Worm (Caenorhabditis elegans) whole organism, young adult: ENCODE data around the gene T15H9.5.

Experiments used
- F55B11.4 ChIP-seq: sonication (generic microtip); optimal IDR thresholded peaks from 2 replicates; lab custom pipeline; 2016; ENCODE audit warnings: missing compliant biosample characterization, missing genetic modification characterization, borderline replicate concordance; ENCODE audit not compliant: insufficient read depth
- K11D2.4 ChIP-seq: fragments of 200-800 bp; sonication (Bioruptor generic); IDR thresholded peaks from 2 replicates; pipeline ENCODE4 v1.3.6; 2022; ENCODE audit warnings: missing genetic modification reagents, missing genetic modification characterization, missing compliant biosample characterization
- Y53F4B.3 ChIP-seq: fragments of 200-800 bp; sonication (Bioruptor generic); IDR thresholded peaks from 2 replicates; pipeline ENCODE4 v1.3.6; 2022; ENCODE audit warnings: missing genetic modification reagents, missing genetic modification characterization, missing compliant biosample characterization
- Y56A3A.18 ChIP-seq: fragments of 200-800 bp; sonication (Bioruptor generic); IDR thresholded peaks from 2 replicates; pipeline ENCODE4 v1.3.6; 2022; ENCODE audit warnings: missing genetic modification reagents, missing genetic modification characterization, missing compliant biosample characterization
- Y67H2A.10 ChIP-seq: fragments of 200-800 bp; sonication (Bioruptor generic); conservative IDR thresholded peaks from 2 replicates; pipeline ENCODE4 v1.3.6; 2022; ENCODE audit warnings: missing genetic modification reagents, missing genetic modification characterization, missing compliant biosample characterization
- ZK185.1 ChIP-seq: sonication (generic microtip); optimal IDR thresholded peaks from 2 replicates; lab custom pipeline; 2016; ENCODE audit warnings: mild to moderate bottlenecking, missing genetic modification characterization, missing compliant biosample characterization; ENCODE audit not compliant: poor library complexity, severe bottlenecking
- akir-1 ChIP-seq: fragments of 200-800 bp; sonication (Bioruptor generic); optimal IDR thresholded peaks from 2 replicates; lab custom pipeline; 2018; ENCODE audit warnings: mild to moderate bottlenecking, missing genetic modification characterization, moderate library complexity, missing compliant biosample characterization
- ama-1 ChIP-seq, 3 experiments: fragments of 150-350 bp in 1 of 3; sonication (generic microtip) in 2 of 3; optimal IDR thresholded peaks; 2 replicates each; lab custom pipeline; 2014 to 2018; ENCODE audit warnings: missing biosample characterization in 2 of 3, missing genetic modification characterization in 2 of 3, missing genetic modification reagents in 2 of 3
- aptf-3 ChIP-seq: fragments of 200-800 bp; sonication (Bioruptor generic); IDR thresholded peaks from 2 replicates; pipeline ENCODE4 v1.3.6; 2022; ENCODE audit warnings: missing genetic modification characterization, missing compliant biosample characterization
- atf-7 ChIP-seq: sonication (generic microtip); optimal IDR thresholded peaks from 2 replicates; lab custom pipeline; 2017; ENCODE audit warnings: mild to moderate bottlenecking, missing genetic modification characterization, missing compliant biosample characterization
- attf-3 ChIP-seq: fragments of 200-800 bp; sonication (Bioruptor generic); conservative IDR thresholded peaks from 2 replicates; pipeline ENCODE4 v1.3.6; 2022; ENCODE audit warnings: missing genetic modification reagents, missing genetic modification characterization, missing compliant biosample characterization
- attf-5 ChIP-seq: fragments of 200-800 bp; sonication (Bioruptor generic); optimal IDR thresholded peaks from 2 replicates; lab custom pipeline; 2018; ENCODE audit warnings: mild to moderate bottlenecking, missing genetic modification characterization, missing compliant biosample characterization
- attf-6 ChIP-seq: fragments of 200-800 bp; sonication (Bioruptor generic); IDR thresholded peaks from 2 replicates; pipeline ENCODE4 v1.3.6; 2022; ENCODE audit warnings: missing genetic modification reagents, missing genetic modification characterization, missing compliant biosample characterization
- cebp-1 ChIP-seq, 2 experiments: fragments of 200-800 bp in 1 of 2; sonication (Bioruptor generic) in 1 of 2; sonication (generic microtip) in 1 of 2; IDR thresholded peaks in 1 of 2; optimal IDR thresholded peaks in 1 of 2; 2 replicates each; pipeline versions ENCODE4 v1.3.6 to Lab custom; 2017 to 2022; ENCODE audit warnings: missing compliant biosample characterization in 2 of 2, missing genetic modification characterization in 2 of 2, mild to moderate bottlenecking in 1 of 2, missing genetic modification reagents in 1 of 2, moderate library complexity in 1 of 2
- ceh-40 ChIP-seq: fragments of 200-800 bp; sonication (Bioruptor generic); IDR thresholded peaks from 2 replicates; pipeline ENCODE4 v1.3.6; 2022; ENCODE audit warnings: missing genetic modification characterization, missing compliant biosample characterization
- ceh-79 ChIP-seq: sonication (generic microtip); optimal IDR thresholded peaks from 2 replicates; lab custom pipeline; 2017; ENCODE audit warnings: mild to moderate bottlenecking, missing genetic modification characterization, missing compliant biosample characterization
- dox-1 ChIP-seq: fragments of 200-800 bp; sonication (Bioruptor generic); IDR thresholded peaks from 2 replicates; pipeline ENCODE4 v1.3.6; 2022; ENCODE audit warnings: missing genetic modification reagents, missing genetic modification characterization, missing compliant biosample characterization
- dpff-1 ChIP-seq: sonication (generic microtip); optimal IDR thresholded peaks from 2 replicates; lab custom pipeline; 2017; ENCODE audit warnings: mild to moderate bottlenecking, missing genetic modification characterization, missing compliant biosample characterization
- efl-1 ChIP-seq: fragments of 150-350 bp; optimal IDR thresholded peaks from 2 replicates; lab custom pipeline; 2014; ENCODE audit warnings: missing biosample characterization, missing genetic modification reagents, missing genetic modification characterization
- egl-18 ChIP-seq: fragments of 200-800 bp; sonication (Bioruptor generic); IDR thresholded peaks from 2 replicates; pipeline ENCODE4 v1.3.6; 2022; ENCODE audit warnings: missing genetic modification reagents, missing genetic modification characterization, missing compliant biosample characterization
- egl-44 ChIP-seq: fragments of 200-800 bp; sonication (Bioruptor generic); IDR thresholded peaks from 2 replicates; pipeline ENCODE4 v1.3.6; 2022; ENCODE audit warnings: missing genetic modification reagents, missing genetic modification characterization, missing compliant biosample characterization
- ekl-4 ChIP-seq: fragments of 200-800 bp; sonication (Bioruptor generic); IDR thresholded peaks from 2 replicates; pipeline ENCODE4 v1.3.6; 2022; ENCODE audit warnings: missing genetic modification reagents, missing genetic modification characterization, missing compliant biosample characterization
- ets-4 ChIP-seq: fragments of 200-800 bp; sonication (Bioruptor generic); optimal IDR thresholded peaks from 2 replicates; lab custom pipeline; 2018; ENCODE audit warnings: mild to moderate bottlenecking, missing genetic modification characterization, missing compliant biosample characterization
- lin-35 ChIP-seq, 3 experiments: fragments of 150-350 bp in 2 of 3; sonication (generic microtip) in 1 of 3; optimal IDR thresholded peaks; 2 replicates each; lab custom pipeline; 2014 to 2018; ENCODE audit warnings: missing biosample characterization in 3 of 3, missing genetic modification characterization in 3 of 3, missing genetic modification reagents in 3 of 3
- lin-40 ChIP-seq: sonication (generic microtip); optimal IDR thresholded peaks from 2 replicates; lab custom pipeline; 2016; ENCODE audit warnings: missing genetic modification characterization, mild to moderate bottlenecking, missing compliant biosample characterization, missing genotype, missing genetic modification reagents
- lin-54 ChIP-seq: fragments of 200-800 bp; sonication (Bioruptor generic); optimal IDR thresholded peaks from 2 replicates; lab custom pipeline; 2018; ENCODE audit warnings: mild to moderate bottlenecking, missing genetic modification characterization, missing compliant biosample characterization
- lsy-27 ChIP-seq: sonication (generic microtip); optimal IDR thresholded peaks from 2 replicates; lab custom pipeline; 2017; ENCODE audit warnings: missing genetic modification characterization, mild to moderate bottlenecking, missing compliant biosample characterization, antibody characterized with exemption, missing genotype, borderline replicate concordance; ENCODE audit not compliant: insufficient read depth
- mel-28 ChIP-seq: sonication (generic microtip); optimal IDR thresholded peaks from 2 replicates; lab custom pipeline; 2016; ENCODE audit warnings: borderline replicate concordance, mild to moderate bottlenecking, missing genetic modification characterization, missing compliant biosample characterization
- nhr-179 ChIP-seq: sonication (generic microtip); optimal IDR thresholded peaks from 2 replicates; lab custom pipeline; 2016; ENCODE audit warnings: mild to moderate bottlenecking, missing genetic modification characterization, missing compliant biosample characterization
- nhr-27 ChIP-seq: fragments of 200-800 bp; sonication (Bioruptor generic); optimal IDR thresholded peaks from 2 replicates; lab custom pipeline; 2018; ENCODE audit warnings: mild to moderate bottlenecking, missing genetic modification characterization, moderate library complexity, missing compliant biosample characterization
- nhr-80 ChIP-seq: sonication (generic microtip); optimal IDR thresholded peaks from 2 replicates; lab custom pipeline; 2016; ENCODE audit warnings: missing genetic modification characterization, missing compliant biosample characterization
- nhr-90 ChIP-seq: sonication (generic microtip); optimal IDR thresholded peaks from 2 replicates; lab custom pipeline; 2016; ENCODE audit warnings: missing genotype, mild to moderate bottlenecking, missing genetic modification characterization, missing compliant biosample characterization
- pbrm-1 ChIP-seq: fragments of 200-800 bp; sonication (Bioruptor generic); IDR thresholded peaks from 2 replicates; pipeline ENCODE4 v1.3.6; 2022; ENCODE audit warnings: missing genetic modification reagents, missing genetic modification characterization, missing compliant biosample characterization
- pha-4 ChIP-seq: fragments of 150-350 bp; sonication (generic microtip); optimal IDR thresholded peaks from 2 replicates; lab custom pipeline; 2014; ENCODE audit warnings: missing biosample characterization, missing genetic modification reagents, missing genetic modification characterization
- rcor-1 ChIP-seq: fragments of 200-800 bp; sonication (Bioruptor generic); IDR thresholded peaks from 2 replicates; pipeline ENCODE4 v1.3.6; 2022; ENCODE audit warnings: missing genetic modification reagents, missing genetic modification characterization, missing compliant biosample characterization
- tlf-1 ChIP-seq: fragments of 200-800 bp; sonication (Bioruptor generic); optimal IDR thresholded peaks from 2 replicates; lab custom pipeline; 2018; ENCODE audit warnings: mild to moderate bottlenecking, missing genetic modification characterization, missing compliant biosample characterization
- unc-130 ChIP-seq: sonication (generic microtip); optimal IDR thresholded peaks from 2 replicates; lab custom pipeline; 2016; ENCODE audit warnings: missing genetic modification reagents, missing genetic modification characterization, missing compliant biosample characterization
- unc-62 ChIP-seq: fragments of 150-350 bp; optimal IDR thresholded peaks from 2 replicates; lab custom pipeline; 2014; ENCODE audit warnings: missing biosample characterization, missing genetic modification reagents, missing genetic modification characterization
- ztf-22 ChIP-seq: fragments of 200-800 bp; sonication (Bioruptor generic); optimal IDR thresholded peaks from 2 replicates; lab custom pipeline; 2018; ENCODE audit warnings: mild to moderate bottlenecking, missing genetic modification characterization, moderate library complexity, missing compliant biosample characterization
- ztf-25 ChIP-seq: fragments of 200-800 bp; sonication (Bioruptor generic); IDR thresholded peaks from 2 replicates; pipeline ENCODE4 v1.3.6; 2022; ENCODE audit warnings: missing genetic modification reagents, missing genetic modification characterization, missing compliant biosample characterization
- ztf-26 ChIP-seq: sonication (generic microtip); optimal IDR thresholded peaks from 2 replicates; lab custom pipeline; 2017; ENCODE audit warnings: missing genetic modification characterization, missing compliant biosample characterization

Gene T15H9.5

ce11 chrII:9601069-9601468, 10.2 kb downstream of the T15H9.5 start (continued):
- TF ChIP-seq K11D2.4 (GFP tag; lab: Robert Waterston, UW) (no peak), Y56A3A.18 (GFP tag; lab: Robert Waterston, UW) (no peak), tlf-1 (GFP tag; lab: Kevin White, UChicago) (no peak), ztf-22 (GFP tag; lab: Kevin White, UChicago) (peak; percentile 26), ets-4 (peak; percentile 17), unc-130 (GFP tag; lab: Kevin White, UChicago) (no peak), ztf-26 (tag; lab: Kevin White, UChicago) (peak; percentile 50), Y67H2A.10 (GFP tag; lab: Robert Waterston, UW) (no peak), ekl-4 (GFP tag; lab: Robert Waterston, UW) (no peak), ceh-40 (GFP tag; lab: Robert Waterston, UW) (no peak), egl-44 (GFP tag; lab: Robert Waterston, UW) (0 out of 2 replicates have a peak, but pooled peaks have one; percentile 42), lin-35 (GFP tag; optimal IDR thresholded peaks at IDR 0.05; lab: Kevin White, UChicago) (peak in 1 of 3 experiments; percentile 11), atf-7 (tag; lab: Kevin White, UChicago) (peak; percentile 43), rcor-1 (no peak), dox-1 (GFP tag; lab: Robert Waterston, UW) (0 out of 2 replicates have a peak, but pooled peaks have one; percentile 21), attf-6 (GFP tag; lab: Robert Waterston, UW) (no peak), nhr-80 (tag; lab: Kevin White, UChicago) (peak; percentile 83), lin-54 (GFP tag; lab: Kevin White, UChicago) (peak; percentile 9)

ce11 chrII:9600022-9600722, 11.1 kb downstream of the T15H9.5 start:
- TF ChIP-seq pha-4 (tag; lab: Kevin White, UChicago) (no peak), nhr-80 (tag; lab: Kevin White, UChicago) (peak; percentile 34), lin-40 (tag; lab: Kevin White, UChicago) (no peak), rcor-1 (no peak), nhr-179 (tag; lab: Kevin White, UChicago) (no peak), akir-1 (GFP tag; lab: Kevin White, UChicago) (no peak), ama-1 (optimal IDR thresholded peaks at IDR 0.05; lab: Kevin White, UChicago) (no peak), ama-1 (GFP tag; optimal IDR thresholded peaks at IDR 0.05; lab: Kevin White, UChicago) (no peak)

DNA sequence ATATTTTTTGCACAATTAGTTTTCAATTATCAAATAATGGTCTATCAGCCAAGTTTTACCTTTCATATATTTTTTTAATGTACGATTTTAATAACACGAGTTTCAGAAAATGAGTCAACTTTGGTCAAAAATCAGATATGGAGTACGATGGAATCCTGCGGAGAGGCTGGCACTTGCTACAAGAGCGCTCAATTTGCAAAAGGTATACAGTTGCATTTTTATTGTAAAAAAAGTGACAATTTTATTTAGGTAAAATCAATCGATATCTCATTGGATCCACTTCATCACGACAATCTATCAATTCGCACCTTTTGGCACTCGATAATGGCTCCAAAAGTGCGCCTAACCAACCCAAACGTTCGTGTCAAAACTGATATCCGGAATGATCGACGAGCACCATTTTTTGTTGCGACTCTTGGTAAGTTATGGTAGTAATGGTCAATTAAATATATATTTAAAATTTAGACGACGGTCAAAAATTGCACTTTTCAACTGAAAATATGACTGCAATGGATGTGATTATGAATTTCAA, 13.7 kb downstream of the T15H9.5 start, which contains the start of gene mrpl-53:
TSS of gene mrpl-53 (plus strand) at position 107 of the 532 bp plus-strand sequence.
- no peak for TF ChIP-seq attf-5 (GFP tag; lab: Kevin White, UChicago)
- no peak; the same call in 1 of the 2 replicates for TF ChIP-seq cebp-1 (GFP tag; IDR thresholded peaks at IDR 0.05; lab: Robert Waterston, UW)
- peak; percentile 19 for TF ChIP-seq cebp-1 (tag; optimal IDR thresholded peaks at IDR 0.05; lab: Kevin White, UChicago)
- TF ChIP-seq F55B11.4 (tag; lab: Kevin White, UChicago) = no peak
- no peak for TF ChIP-seq ztf-22 (GFP tag; lab: Kevin White, UChicago)
- TF ChIP-seq egl-18 (GFP tag; lab: Robert Waterston, UW) = no peak
- TF ChIP-seq ets-4 = no peak
- no peak for TF ChIP-seq mel-28 (tag; lab: Kevin White, UChicago)
- TF ChIP-seq nhr-90 = no peak
- no peak for TF ChIP-seq unc-62 (GFP tag; lab: Kevin White, UChicago)
- TF ChIP-seq efl-1 (GFP tag; lab: Kevin White, UChicago) = no peak
- TF ChIP-seq Y53F4B.3 (GFP tag; lab: Robert Waterston, UW) = no peak
- TF ChIP-seq ZK185.1 (tag; lab: Kevin White, UChicago) = peak; percentile 15
- no peak for TF ChIP-seq unc-130 (GFP tag; lab: Kevin White, UChicago)
- TF ChIP-seq nhr-27 = no peak
- no peak for TF ChIP-seq aptf-3
- peak in 1 of 3 experiments; percentile 44 for TF ChIP-seq lin-35 (GFP tag; optimal IDR thresholded peaks at IDR 0.05; lab: Kevin White, UChicago)
- TF ChIP-seq egl-44 (GFP tag; lab: Robert Waterston, UW) = no peak
- TF ChIP-seq lsy-27 (tag; lab: Kevin White, UChicago) = no peak
- no peak for TF ChIP-seq pbrm-1 (GFP tag; lab: Robert Waterston, UW)
- no peak for TF ChIP-seq dpff-1
- TF ChIP-seq ztf-25 (GFP tag; lab: Robert Waterston, UW) = no peak
- TF ChIP-seq attf-3 (GFP tag; lab: Robert Waterston, UW) = 0 out of 2 replicates have a peak, but pooled peaks have one; percentile 9
- no peak for TF ChIP-seq ceh-79 (tag; lab: Kevin White, UChicago)
- 0 out of 2 replicates have a peak, but pooled peaks have one; percentile 27 for TF ChIP-seq K11D2.4 (GFP tag; lab: Robert Waterston, UW)
